Worm (Caenorhabditis elegans) whole organism, late embryonic: ENCODE data around the gene gcy-25.

ENCODE experiments used
- K02D7.2 ChIP-seq: sonication (generic microtip); optimal IDR thresholded peaks from 2 replicates; lab custom pipeline; 2017; ENCODE audit warnings: mild to moderate bottlenecking, missing genetic modification characterization, missing compliant biosample characterization
- K09A11.1 ChIP-seq: sonication (generic microtip); optimal IDR thresholded peaks from 2 replicates; lab custom pipeline; 2017; ENCODE audit warnings: antibody characterized with exemption, mild to moderate bottlenecking, missing genetic modification characterization, missing compliant biosample characterization; ENCODE audit not compliant: insufficient read depth
- ceh-24 ChIP-seq: sonication (generic microtip); optimal IDR thresholded peaks from 2 replicates; lab custom pipeline; 2016; ENCODE audit warnings: mild to moderate bottlenecking, missing genetic modification characterization, missing compliant biosample characterization
- ceh-34 ChIP-seq: sonication (generic microtip); optimal IDR thresholded peaks from 2 replicates; lab custom pipeline; 2016; ENCODE audit warnings: mild to moderate bottlenecking, missing genetic modification characterization, missing compliant biosample characterization
- ceh-6 ChIP-seq: fragments of 200-800 bp; sonication (Bioruptor generic); optimal IDR thresholded peaks from 2 replicates; lab custom pipeline; 2018; ENCODE audit warnings: mild to moderate bottlenecking, missing genetic modification characterization, missing compliant biosample characterization
- che-1 ChIP-seq: sonication (generic microtip); optimal IDR thresholded peaks from 2 replicates; lab custom pipeline; 2016; ENCODE audit warnings: mild to moderate bottlenecking, missing genetic modification characterization, missing compliant biosample characterization
- elt-2 ChIP-seq: sonication (generic microtip); optimal IDR thresholded peaks from 2 replicates; lab custom pipeline; 2016; ENCODE audit warnings: missing genetic modification reagents, missing genetic modification characterization, missing compliant biosample characterization
- fkh-6 ChIP-seq: sonication (generic microtip); optimal IDR thresholded peaks from 2 replicates; lab custom pipeline; 2016; ENCODE audit warnings: missing genetic modification characterization, missing compliant biosample characterization
- gmeb-2 ChIP-seq: sonication (generic microtip); optimal IDR thresholded peaks from 2 replicates; lab custom pipeline; 2016; ENCODE audit warnings: missing genetic modification characterization, inconsistent platforms, missing compliant biosample characterization
- hlh-13 ChIP-seq: fragments of 200-800 bp; sonication (Bioruptor generic); optimal IDR thresholded peaks from 2 replicates; lab custom pipeline; 2018; ENCODE audit warnings: mild to moderate bottlenecking, missing genetic modification characterization, missing compliant biosample characterization
- hlh-30 ChIP-seq: sonication (generic microtip); optimal IDR thresholded peaks from 2 replicates; lab custom pipeline; 2017; ENCODE audit warnings: antibody characterized with exemption, missing genetic modification characterization, missing compliant biosample characterization; ENCODE audit not compliant: insufficient read depth
- mec-3 ChIP-seq: sonication (generic microtip); optimal IDR thresholded peaks from 2 replicates; lab custom pipeline; 2016; ENCODE audit warnings: borderline replicate concordance, missing genetic modification characterization, missing compliant biosample characterization
- nhr-11 ChIP-seq: fragments of 150-350 bp; optimal IDR thresholded peaks from 2 replicates; lab custom pipeline; 2014; ENCODE audit warnings: missing biosample characterization, missing genetic modification characterization
- pat-9 ChIP-seq: fragments of 200-800 bp; sonication (Bioruptor generic); optimal IDR thresholded peaks from 2 replicates; lab custom pipeline; 2018; ENCODE audit warnings: mild to moderate bottlenecking, missing genetic modification characterization, moderate library complexity, missing compliant biosample characterization
- pqm-1 ChIP-seq: sonication (generic microtip); optimal IDR thresholded peaks from 2 replicates; lab custom pipeline; 2016; ENCODE audit warnings: missing genetic modification characterization, missing compliant biosample characterization
- syd-9 ChIP-seq: sonication (generic microtip); optimal IDR thresholded peaks from 2 replicates; lab custom pipeline; 2016; ENCODE audit warnings: mild to moderate bottlenecking, missing genetic modification characterization, moderate library complexity, missing compliant biosample characterization

gcy-25 gene

ce11 chrIV:15931176-15931575 lies 58.4 kb downstream of the gcy-25 start:
- no peak for TF ChIP-seq nhr-11 (tag; lab: Kevin White, UChicago)
- TF ChIP-seq che-1 (tag; lab: Kevin White, UChicago), result peak; percentile 24
- TF ChIP-seq pqm-1 (tag; lab: Kevin White, UChicago), result no peak
- no peak for TF ChIP-seq ceh-24 (tag; lab: Kevin White, UChicago)
- TF ChIP-seq hlh-30 (tag; lab: Kevin White, UChicago), result peak; percentile 64
- no peak for TF ChIP-seq gmeb-2 (tag; lab: Kevin White, UChicago)

ce11 chrIV:15931833-15932232 lies 59.1 kb downstream of the gcy-25 start:
- TF ChIP-seq pat-9 (tag; lab: Kevin White, UChicago) (peak; percentile 7), ceh-6 (GFP tag; lab: Kevin White, UChicago) (peak; percentile 16), hlh-30 (tag; lab: Kevin White, UChicago) (peak; percentile 58), K09A11.1 (peak; percentile 8), che-1 (tag; lab: Kevin White, UChicago) (peak; percentile 11), elt-2 (tag; lab: Kevin White, UChicago) (peak; percentile 51), hlh-13 (GFP tag; lab: Kevin White, UChicago) (peak; percentile 32), ceh-34 (tag; lab: Kevin White, UChicago) (peak; percentile 23), K02D7.2 (tag; lab: Kevin White, UChicago) (no peak), fkh-6 (tag; lab: Kevin White, UChicago) (no peak), syd-9 (tag; lab: Kevin White, UChicago) (peak; percentile 11), mec-3 (no peak)
